Fruit fly (Drosophila melanogaster): ENCODE results near the gene Grip.

The Grip gene

dm6 chrX:5969860-5970665 lies 4.0 kb downstream of the Grip start (continued):
- TF ChIP-seq sr (GFP tag; IDR thresholded peaks at IDR 0.05) (no peak), CG1233 (GFP tag; optimal IDR thresholded peaks at IDR 0.05) (peak; percentile 33), HHEX (GFP tag; optimal IDR thresholded peaks at IDR 0.05) (no peak), CG31441 (GFP tag; IDR thresholded peaks at IDR 0.05) (peak; percentile 70), ATbp (GFP tag; optimal IDR thresholded peaks at IDR 0.05) (no peak), crol (GFP tag; IDR thresholded peaks at IDR 0.05) (peak; percentile 81), fd102C (GFP tag; optimal IDR thresholded peaks at IDR 0.05) (no peak), HLH54F (GFP tag; optimal IDR thresholded peaks at IDR 0.05) (no peak), Deaf1 (tag; optimal IDR thresholded peaks at IDR 0.05) (no peak), Dp (GFP tag; optimal IDR thresholded peaks at IDR 0.05) (no peak), Abd-B (GFP tag; optimal IDR thresholded peaks at IDR 0.05) (peak; percentile 12), CG17385 (GFP tag; optimal IDR thresholded peaks at IDR 0.05) (peak; percentile 28), da (GFP tag; optimal IDR thresholded peaks at IDR 0.05) (no peak), klu (GFP tag; IDR thresholded peaks at IDR 0.05) (no peak), CG7372 (GFP tag; IDR thresholded peaks at IDR 0.05) (peak; percentile 6; the same call in 1 of the 2 replicates), Hmr (GFP tag; optimal IDR thresholded peaks at IDR 0.05) (peak; percentile 53), crc (GFP tag; optimal IDR thresholded peaks at IDR 0.05) (no peak), Vsx1 (GFP tag; optimal IDR thresholded peaks at IDR 0.05) (no peak), CG17912 (GFP tag; optimal IDR thresholded peaks at IDR 0.05) (no peak), zen2 (GFP tag; IDR thresholded peaks at IDR 0.05; ENCODE audit: partially characterized antibody) (no peak), CG9609 (GFP tag; optimal IDR thresholded peaks at IDR 0.05) (no peak), Ada2b (GFP tag; IDR thresholded peaks at IDR 0.05) (0 out of 2 replicates have a peak, but pooled peaks have one; percentile 9), CG3065 (GFP tag; optimal IDR thresholded peaks at IDR 0.05) (no peak), sc (optimal IDR thresholded peaks at IDR 0.05) (no peak), sc (GFP tag; optimal IDR thresholded peaks at IDR 0.05) (no peak), Mad (GFP tag; optimal IDR thresholded peaks at IDR 0.05) (no peak), Ptx1 (GFP tag; IDR thresholded peaks at IDR 0.05) (peak; percentile 32), pros (GFP tag; optimal IDR thresholded peaks at IDR 0.05) (peak; percentile 9), wek (GFP tag; optimal IDR thresholded peaks at IDR 0.05) (no peak), hkb (optimal IDR thresholded peaks at IDR 0.05) (no peak), hkb (GFP tag; IDR thresholded peaks at IDR 0.05) (no peak; the same call in 1 of the 2 replicates), ems (GFP tag; optimal IDR thresholded peaks at IDR 0.05) (no peak), Sin3A (optimal IDR thresholded peaks at IDR 0.05) (no peak), CG11093 (GFP tag; IDR thresholded peaks at IDR 0.05) (no peak; the same call in 2 of the 3 replicates), ERR (GFP tag; optimal IDR thresholded peaks at IDR 0.05) (no peak), zfh2 (GFP tag; optimal IDR thresholded peaks at IDR 0.05) (peak; percentile 3), kni (GFP tag; optimal IDR thresholded peaks at IDR 0.05) (no peak), tap (tag; optimal IDR thresholded peaks at IDR 0.05) (no peak), CG16779 (GFP tag; IDR thresholded peaks at IDR 0.05) (no peak), schlank (tag; optimal IDR thresholded peaks at IDR 0.05) (no peak), Tbp (GFP tag; optimal IDR thresholded peaks at IDR 0.05) (no peak), D19B (GFP tag; optimal IDR thresholded peaks at IDR 0.05) (peak; percentile 17), Bteb2 (GFP tag; optimal IDR thresholded peaks at IDR 0.05) (no peak), nom (GFP tag; optimal IDR thresholded peaks at IDR 0.05) (no peak), CG42726 (GFP tag; IDR thresholded peaks at IDR 0.05; ENCODE audit: partially characterized antibody) (no peak), lab (GFP tag; optimal IDR thresholded peaks at IDR 0.05) (peak; percentile 29), CG7556 (GFP tag; optimal IDR thresholded peaks at IDR 0.05) (peak; percentile 72), Dref (GFP tag; IDR thresholded peaks at IDR 0.05) (no peak), MESR4 (GFP tag; optimal IDR thresholded peaks at IDR 0.05) (no peak), seq (GFP tag; IDR thresholded peaks at IDR 0.05) (no peak), CrebB (tag; optimal IDR thresholded peaks at IDR 0.05) (no peak)
